Worm (Caenorhabditis elegans): ENCODE results near the gene T01G5.8.

DNA sequence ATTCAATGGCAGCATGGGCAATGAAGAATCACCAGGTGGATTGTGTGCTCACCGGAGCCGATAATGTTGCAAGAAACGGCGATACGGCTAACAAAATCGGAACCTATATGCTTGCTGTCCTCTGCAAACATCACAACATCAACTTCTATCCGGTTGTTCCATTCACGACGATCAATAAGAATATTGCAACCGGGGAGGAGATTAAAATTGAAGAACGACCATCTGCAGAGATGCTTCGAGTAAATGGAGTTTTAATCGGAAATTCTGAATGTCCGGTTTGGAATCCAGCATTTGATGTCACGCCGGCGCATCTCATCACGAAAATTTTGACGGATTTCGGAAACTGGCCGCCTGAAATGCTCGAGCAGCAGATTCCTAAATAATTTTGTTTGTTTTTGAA lies 32.4 kb upstream of the T01G5.8 start:
- TF ChIP-seq fkh-10 (GFP tag; optimal IDR thresholded peaks at IDR 0.05) (no peak), pqm-1 (tag; optimal IDR thresholded peaks at IDR 0.05) (no peak), nhr-28 (tag; optimal IDR thresholded peaks at IDR 0.05) (no peak), lsy-2 (tag; optimal IDR thresholded peaks at IDR 0.05) (peak in 1 of 2 experiments; percentile 19), aly-2 (tag; optimal IDR thresholded peaks at IDR 0.05) (peak; percentile 84), aha-1 (tag; optimal IDR thresholded peaks at IDR 0.05) (no peak), ztf-4 (tag; optimal IDR thresholded peaks at IDR 0.05) (no peak), nhr-237 (tag; optimal IDR thresholded peaks at IDR 0.05) (no peak), fkh-8 (tag; optimal IDR thresholded peaks at IDR 0.05) (no peak), C04F5.9 (tag; optimal IDR thresholded peaks at IDR 0.05) (no peak), unc-62 (GFP tag; optimal IDR thresholded peaks at IDR 0.05) (no peak), egl-13 (tag; optimal IDR thresholded peaks at IDR 0.05) (no peak)
